Worm (Caenorhabditis elegans) whole organism, L4/young adult: ENCODE results near the gene F21C10.1.

ENCODE experiments used
- W03F9.2 ChIP-seq: fragments of 150-350 bp; optimal IDR thresholded peaks from 2 replicates; lab custom pipeline; 2014; ENCODE audit warnings: missing biosample characterization, missing genetic modification characterization
- dao-5 ChIP-seq: sonication (generic microtip); optimal IDR thresholded peaks from 2 replicates; lab custom pipeline; 2016; ENCODE audit warnings: missing genotype, missing genetic modification characterization, moderate library complexity, missing compliant biosample characterization
- him-1 ChIP-seq: sonication (generic microtip); optimal IDR thresholded peaks from 2 replicates; lab custom pipeline; 2016; ENCODE audit warnings: missing genotype, missing genetic modification reagents, missing genetic modification characterization, missing compliant biosample characterization

Gene F21C10.1

ce11 chrV:9108219-9108618 is 23.9 kb upstream of the F21C10.1 start, which contains the start of gene F21C10.18:
TSS of gene F21C10.18 (plus strand) at chrV:9108519.
- TF ChIP-seq dao-5 (tag; lab: Kevin White, UChicago) (no peak), him-1 (tag; lab: Kevin White, UChicago) (no peak), W03F9.2 (tag; lab: Kevin White, UChicago) (no peak)

ce11 chrV:9109281-9109680 is 22.9 kb upstream of the F21C10.1 start, which contains the start of gene pqn-31:
TSS of gene pqn-31 (plus strand) at chrV:9109581.
- TF ChIP-seq dao-5 (tag; lab: Kevin White, UChicago) (no peak), him-1 (tag; lab: Kevin White, UChicago) (no peak)

ce11 chrV:9111957-9112356 is 20.2 kb upstream of the F21C10.1 start:
- TF ChIP-seq W03F9.2 (tag; lab: Kevin White, UChicago) (no peak), him-1 (tag; lab: Kevin White, UChicago) (no peak), dao-5 (tag; lab: Kevin White, UChicago) (no peak)

- no peak for TF ChIP-seq him-1 (tag; lab: Kevin White, UChicago)
- TF ChIP-seq W03F9.2 (tag; lab: Kevin White, UChicago), result no peak
- TF ChIP-seq dao-5 (tag; lab: Kevin White, UChicago), result no peak
Observed at ce11 chrV:9112467-9112866, 19.7 kb upstream of the F21C10.1 start, which contains the start of gene F21C10.7. TSS of gene F21C10.7 (plus strand) at chrV:9112767.

ce11 chrV:9122004-9122403 is 10.1 kb upstream of the F21C10.1 start, which contains the start of gene F21C10.13:
TSS of gene F21C10.13 (plus strand) at chrV:9122304.
- TF ChIP-seq him-1 (tag; lab: Kevin White, UChicago) (no peak), W03F9.2 (tag; lab: Kevin White, UChicago) (no peak), dao-5 (tag; lab: Kevin White, UChicago) (no peak)

- TF ChIP-seq him-1 (tag; lab: Kevin White, UChicago) (no peak), W03F9.2 (tag; lab: Kevin White, UChicago) (no peak), dao-5 (tag; lab: Kevin White, UChicago) (no peak)
Observed at ce11 chrV:9123186-9123585, 9.0 kb upstream of the F21C10.1 start, which contains the start of gene F21C10.11. TSS of gene F21C10.11 (plus strand) at chrV:9123486.

- TF ChIP-seq him-1 (tag; lab: Kevin White, UChicago) (no peak), W03F9.2 (tag; lab: Kevin White, UChicago) (no peak), dao-5 (tag; lab: Kevin White, UChicago) (no peak)
Observed at ce11 chrV:9124180-9124579, 8.0 kb upstream of the F21C10.1 start, which contains the start of gene F21C10.6. TSS of gene F21C10.6 (plus strand) at chrV:9124480.

ce11 chrV:9125345-9125744 is 6.8 kb upstream of the F21C10.1 start, which contains the start of gene F21C10.5:
TSS of gene F21C10.5 (plus strand) at chrV:9125645.
- TF ChIP-seq W03F9.2 (tag; lab: Kevin White, UChicago) (no peak), dao-5 (tag; lab: Kevin White, UChicago) (no peak), him-1 (tag; lab: Kevin White, UChicago) (no peak)

ce11 chrV:9126316-9126715 is 5.8 kb upstream of the F21C10.1 start, which contains the start of gene F21C10.4:
TSS of gene F21C10.4 (plus strand) at chrV:9126616.
- TF ChIP-seq dao-5 (tag; lab: Kevin White, UChicago) (no peak), W03F9.2 (tag; lab: Kevin White, UChicago) (no peak), him-1 (tag; lab: Kevin White, UChicago) (no peak)

- TF ChIP-seq W03F9.2 (tag; lab: Kevin White, UChicago) (no peak), dao-5 (tag; lab: Kevin White, UChicago) (no peak), him-1 (tag; lab: Kevin White, UChicago) (no peak)
Observed at ce11 chrV:9127773-9128172, 4.4 kb upstream of the F21C10.1 start, which contains the start of gene F21C10.3. TSS of gene F21C10.3 (plus strand) at chrV:9128073.

- TF ChIP-seq him-1 (tag; lab: Kevin White, UChicago) (peak; percentile 36), dao-5 (tag; lab: Kevin White, UChicago) (no peak)
Observed at ce11 chrV:9128562-9128961, 3.6 kb upstream of the F21C10.1 start.

- TF ChIP-seq him-1 (tag; lab: Kevin White, UChicago) (no peak), dao-5 (tag; lab: Kevin White, UChicago) (no peak)
Observed at ce11 chrV:9130766-9131165, 1.4 kb upstream of the F21C10.1 start, which contains the start of gene F21C10.19. TSS of gene F21C10.19 (plus strand) at chrV:9131066.

- no peak for TF ChIP-seq dao-5 (tag; lab: Kevin White, UChicago)
- TF ChIP-seq him-1 (tag; lab: Kevin White, UChicago), result no peak
- no peak for TF ChIP-seq W03F9.2 (tag; lab: Kevin White, UChicago)
Observed at ce11 chrV:9133950-9134349, 1.8 kb downstream of the F21C10.1 start, which contains the start of gene B0222.1. TSS of gene B0222.1 (plus strand) at chrV:9134255.

- no peak for TF ChIP-seq him-1 (tag; lab: Kevin White, UChicago)
- TF ChIP-seq dao-5 (tag; lab: Kevin White, UChicago), result no peak
- no peak for TF ChIP-seq W03F9.2 (tag; lab: Kevin White, UChicago)
Observed at ce11 chrV:9137618-9138017, 5.5 kb downstream of the F21C10.1 start, which contains the start of gene pitr-2. TSS of gene pitr-2 (minus strand) at chrV:9137718.
